Fruit fly (Drosophila melanogaster): ENCODE results near the gene Ubc87F.

dm6 chr3R:13726795-13727194 lies 8.8 kb upstream of the Ubc87F start:
- no peak for TF ChIP-seq Sin3A (optimal IDR thresholded peaks at IDR 0.05)
- TF ChIP-seq Myc (optimal IDR thresholded peaks at IDR 0.05): no peak

Data from Kc167 (cell line).